Worm (Caenorhabditis elegans): Measurements from ENCODE around the gene sas-6.

Gene sas-6

DNA sequence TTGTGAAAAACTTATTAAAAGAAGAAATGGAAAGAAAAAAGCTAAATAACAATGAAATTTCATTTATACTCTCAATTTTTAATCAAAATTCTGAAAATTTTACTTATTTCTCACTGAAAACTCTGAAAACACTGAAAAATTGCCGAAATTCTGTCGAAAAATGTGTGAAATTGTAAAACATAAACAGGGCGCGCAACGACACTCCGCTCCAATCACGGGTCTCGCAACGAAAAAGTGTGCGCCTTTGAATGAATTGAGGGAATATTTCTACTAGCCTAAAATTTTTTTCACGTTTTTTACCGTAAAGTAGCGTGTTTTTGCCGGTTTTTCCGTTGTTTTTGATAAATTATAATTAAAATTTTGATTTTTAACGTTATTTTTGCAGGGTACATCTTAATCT is 11.1 kb downstream of the sas-6 start, which contains the start of gene rpl-18:
rpl-18 (plus strand) TSS at position 386 of the 400 bp plus-strand sequence.
- TF ChIP-seq ceh-82 (tag; optimal IDR thresholded peaks at IDR 0.05) = no peak
- TF ChIP-seq nhr-25 (tag; optimal IDR thresholded peaks at IDR 0.05) = peak; percentile 61
- TF ChIP-seq nhr-11 (tag; optimal IDR thresholded peaks at IDR 0.05) = no peak
- no peak for TF ChIP-seq skn-1 (tag; optimal IDR thresholded peaks at IDR 0.05)
- TF ChIP-seq mab-5 (tag; optimal IDR thresholded peaks at IDR 0.05) = no peak
- TF ChIP-seq lin-13 (GFP tag; optimal IDR thresholded peaks at IDR 0.05) = peak; percentile 72
- peak; percentile 36 for TF ChIP-seq fos-1 (tag; optimal IDR thresholded peaks at IDR 0.05)
- no peak for TF ChIP-seq nhr-23 (tag; optimal IDR thresholded peaks at IDR 0.05)
- peak; percentile 73 for TF ChIP-seq gmeb-1 (tag; optimal IDR thresholded peaks at IDR 0.05)
- TF ChIP-seq sma-3 (GFP tag; optimal IDR thresholded peaks at IDR 0.05) = peak; percentile 71
- no peak for TF ChIP-seq zag-1 (tag; optimal IDR thresholded peaks at IDR 0.05)
- TF ChIP-seq blmp-1 (tag; optimal IDR thresholded peaks at IDR 0.05; ENCODE audit: insufficient read depth) = no peak
- TF ChIP-seq peb-1 (tag; optimal IDR thresholded peaks at IDR 0.05) = no peak
- no peak for TF ChIP-seq ztf-11 (tag; optimal IDR thresholded peaks at IDR 0.05)
- TF ChIP-seq mbf-1 (tag; optimal IDR thresholded peaks at IDR 0.05) = no peak
- no peak for TF ChIP-seq elt-1 (tag; optimal IDR thresholded peaks at IDR 0.05)
- TF ChIP-seq nhr-12 (tag; optimal IDR thresholded peaks at IDR 0.05) = no peak
- TF ChIP-seq alr-1 (tag; optimal IDR thresholded peaks at IDR 0.05) = no peak
- peak; percentile 27 for TF ChIP-seq sem-4 (tag; optimal IDR thresholded peaks at IDR 0.05)
- TF ChIP-seq mdl-1 (tag; optimal IDR thresholded peaks at IDR 0.05) = no peak
- peak; percentile 60 for TF ChIP-seq lin-11 (tag; optimal IDR thresholded peaks at IDR 0.05)
- no peak for TF ChIP-seq R02D3.7 (tag; optimal IDR thresholded peaks at IDR 0.05)
- no peak for TF ChIP-seq unc-39 (tag; optimal IDR thresholded peaks at IDR 0.05)
- peak; percentile 90 for TF ChIP-seq unc-55 (GFP tag; optimal IDR thresholded peaks at IDR 0.05)
- TF ChIP-seq snpc-4 (tag; optimal IDR thresholded peaks at IDR 0.05) = peak; percentile 71
- TF ChIP-seq nhr-21 (tag; optimal IDR thresholded peaks at IDR 0.05) = peak; percentile 36
- peak; percentile 17 for TF ChIP-seq ama-1 (optimal IDR thresholded peaks at IDR 0.05)
- TF ChIP-seq elt-3 (tag; optimal IDR thresholded peaks at IDR 0.05) = no peak
- TF ChIP-seq ztf-4 (tag; optimal IDR thresholded peaks at IDR 0.05) = peak; percentile 56
- TF ChIP-seq aly-2 (tag; optimal IDR thresholded peaks at IDR 0.05) = no peak
- TF ChIP-seq lin-39 (tag; optimal IDR thresholded peaks at IDR 0.05) = no peak
- TF ChIP-seq Y55F3AM.14 (GFP tag; optimal IDR thresholded peaks at IDR 0.05) = no peak
- TF ChIP-seq F13H6.1 (tag; optimal IDR thresholded peaks at IDR 0.05) = peak; percentile 40
- peak; percentile 84 for TF ChIP-seq C34F6.9 (tag; optimal IDR thresholded peaks at IDR 0.05)
- peak; percentile 57 to 92 for TF ChIP-seq lsy-2 (tag; optimal IDR thresholded peaks at IDR 0.05)
- no peak for TF ChIP-seq sma-9 (GFP tag; optimal IDR thresholded peaks at IDR 0.05)
- no peak for TF ChIP-seq sma-9 (tag; optimal IDR thresholded peaks at IDR 0.05)
- TF ChIP-seq ZK546.5 (tag; optimal IDR thresholded peaks at IDR 0.05) = no peak
- TF ChIP-seq nhr-77 (tag; optimal IDR thresholded peaks at IDR 0.05) = no peak
- no peak for TF ChIP-seq dmd-4 (tag; optimal IDR thresholded peaks at IDR 0.05)
- TF ChIP-seq egl-27 (tag; optimal IDR thresholded peaks at IDR 0.05) = no peak
- no peak for TF ChIP-seq nhr-10 (tag; optimal IDR thresholded peaks at IDR 0.05)
- peak; percentile 55 for TF ChIP-seq crh-2 (tag; optimal IDR thresholded peaks at IDR 0.05)
- no peak for TF ChIP-seq ceh-16 (tag; optimal IDR thresholded peaks at IDR 0.05)
- no peak for TF ChIP-seq ztf-1 (GFP tag; conservative IDR thresholded peaks at IDR 0.05)
- TF ChIP-seq nhr-237 (tag; optimal IDR thresholded peaks at IDR 0.05) = no peak
- TF ChIP-seq nhr-129 (tag; optimal IDR thresholded peaks at IDR 0.05) = peak; percentile 91
- TF ChIP-seq unc-62 (GFP tag; optimal IDR thresholded peaks at IDR 0.05) = no peak
- TF ChIP-seq nhr-6 (tag; optimal IDR thresholded peaks at IDR 0.05) = no peak

Measured in whole organism, L2 larva.